Fruit fly (Drosophila melanogaster): ENCODE results near the gene SCOT.

SCOT gene

dm6 chr3L:1968805-1969378, 5.9 kb downstream of the SCOT start:
- TF ChIP-seq Ets96B (tag; optimal IDR thresholded peaks at IDR 0.05) (no peak), fkh (GFP tag; optimal IDR thresholded peaks at IDR 0.05) (peak; percentile 0), Eip78C (GFP tag) (peak; percentile 57), svp (GFP tag) (peak; percentile 1)

- no peak for TF ChIP-seq CG11762 (GFP tag; optimal IDR thresholded peaks at IDR 0.05; ENCODE audit: insufficient read depth)
- peak; percentile 5 for TF ChIP-seq Eip75B (GFP tag; optimal IDR thresholded peaks at IDR 0.05)
- TF ChIP-seq dac (GFP tag; optimal IDR thresholded peaks at IDR 0.05) = no peak
- no peak for TF ChIP-seq Smox (GFP tag; optimal IDR thresholded peaks at IDR 0.05)
- TF ChIP-seq fd59A (GFP tag; optimal IDR thresholded peaks at IDR 0.05) = no peak
- TF ChIP-seq Gug (GFP tag; IDR thresholded peaks at IDR 0.05) = no peak
- TF ChIP-seq CG8319 (GFP tag; optimal IDR thresholded peaks at IDR 0.05) = no peak
- TF ChIP-seq CG10669 (GFP tag; optimal IDR thresholded peaks at IDR 0.05) = no peak
- peak; percentile 22 for TF ChIP-seq CG6854 (GFP tag; optimal IDR thresholded peaks at IDR 0.05)
- no peak for TF ChIP-seq salr (GFP tag; optimal IDR thresholded peaks at IDR 0.05)
- peak; percentile 10; the same call in 1 of the 2 replicates for TF ChIP-seq CG15336 (GFP tag; IDR thresholded peaks at IDR 0.05)
- TF ChIP-seq CG32006 (GFP tag; optimal IDR thresholded peaks at IDR 0.05) = no peak
- TF ChIP-seq Sox102F (GFP tag; optimal IDR thresholded peaks at IDR 0.05) = no peak
- TF ChIP-seq CG4318 (GFP tag; optimal IDR thresholded peaks at IDR 0.05) = no peak
- TF ChIP-seq Sox15 (GFP tag; optimal IDR thresholded peaks at IDR 0.05) = no peak
- no peak for TF ChIP-seq net (GFP tag; optimal IDR thresholded peaks at IDR 0.05)
- TF ChIP-seq Ets96B (tag; optimal IDR thresholded peaks at IDR 0.05) = no peak
- TF ChIP-seq CG34406 (GFP tag; optimal IDR thresholded peaks at IDR 0.05) = no peak
- TF ChIP-seq svp (GFP tag) = peak; percentile 47
- no peak for TF ChIP-seq CG3919 (GFP tag; optimal IDR thresholded peaks at IDR 0.05)
- no peak for TF ChIP-seq CG7368 (GFP tag; optimal IDR thresholded peaks at IDR 0.05)
- TF ChIP-seq Hr39 (GFP tag; optimal IDR thresholded peaks at IDR 0.05) = no peak
- no peak for TF ChIP-seq acj6 (GFP tag; optimal IDR thresholded peaks at IDR 0.05)
- TF ChIP-seq CG10631 (GFP tag; optimal IDR thresholded peaks at IDR 0.05) = no peak
- TF ChIP-seq achi (GFP tag; optimal IDR thresholded peaks at IDR 0.05) = no peak
- TF ChIP-seq CG6792 (GFP tag; optimal IDR thresholded peaks at IDR 0.05) = no peak
- TF ChIP-seq Blimp-1 (GFP tag; optimal IDR thresholded peaks at IDR 0.05) = no peak
- TF ChIP-seq dsx (GFP tag; optimal IDR thresholded peaks at IDR 0.05; ENCODE audit: poor library complexity, severe bottlenecking) = no peak
- TF ChIP-seq fd85E (GFP tag; optimal IDR thresholded peaks at IDR 0.05) = no peak
- TF ChIP-seq pdm3 (GFP tag; optimal IDR thresholded peaks at IDR 0.05) = no peak
- no peak for TF ChIP-seq Met (GFP tag; optimal IDR thresholded peaks at IDR 0.05)
- no peak for TF ChIP-seq CG1621 (tag; optimal IDR thresholded peaks at IDR 0.05)
- TF ChIP-seq OdsH (GFP tag; optimal IDR thresholded peaks at IDR 0.05) = no peak
- no peak for TF ChIP-seq Eip93F (GFP tag; optimal IDR thresholded peaks at IDR 0.05)
- TF ChIP-seq esn (GFP tag; optimal IDR thresholded peaks at IDR 0.05) = peak; percentile 22
- TF ChIP-seq CG8632 (GFP tag; optimal IDR thresholded peaks at IDR 0.05) = no peak
- TF ChIP-seq spab (GFP tag; optimal IDR thresholded peaks at IDR 0.05) = no peak
- TF ChIP-seq CG6163 (GFP tag; IDR thresholded peaks at IDR 0.05) = no peak
- TF ChIP-seq CG16779 (tag; optimal IDR thresholded peaks at IDR 0.05) = no peak
- no peak for TF ChIP-seq vri (GFP tag; optimal IDR thresholded peaks at IDR 0.05)
- no peak for TF ChIP-seq CG6276 (GFP tag; optimal IDR thresholded peaks at IDR 0.05)
- no peak for TF ChIP-seq Ets21C (GFP tag; optimal IDR thresholded peaks at IDR 0.05)
- TF ChIP-seq ss (GFP tag; optimal IDR thresholded peaks at IDR 0.05) = peak; percentile 40 to 50
- TF ChIP-seq Hr4 (GFP tag; optimal IDR thresholded peaks at IDR 0.05) = no peak
- no peak for TF ChIP-seq CG31627 (GFP tag; optimal IDR thresholded peaks at IDR 0.05)
- TF ChIP-seq CG9139 (GFP tag; optimal IDR thresholded peaks at IDR 0.05) = no peak
Observed at dm6 chr3L:1969539-1970337, 6.8 kb downstream of the SCOT start, which contains the start of gene CG1927. TSS of gene CG1927 (minus strand) at chr3L:1970079.

All from whole organism, prepupa.